Worm (Caenorhabditis elegans) whole organism, L3 larva: ENCODE measurements around the gene atf-4.

ENCODE experiments used
- ama-1 ChIP-seq: fragments of 150-350 bp; optimal IDR thresholded peaks from 2 replicates; lab custom pipeline; 2018
- fkh-10 ChIP-seq: sonication (generic microtip); optimal IDR thresholded peaks from 2 replicates; lab custom pipeline; 2017; ENCODE audit warnings: missing biosample characterization, missing genetic modification reagents, missing genetic modification characterization
- fos-1 ChIP-seq: fragments of 150-350 bp; optimal IDR thresholded peaks from 2 replicates; lab custom pipeline; 2014; ENCODE audit warnings: missing biosample characterization, missing genetic modification characterization
- nhr-11 ChIP-seq: fragments of 150-350 bp; optimal IDR thresholded peaks from 2 replicates; lab custom pipeline; 2014; ENCODE audit warnings: missing biosample characterization, missing genetic modification characterization
- sea-2 ChIP-seq: fragments of 150-350 bp; sonication (generic microtip); optimal IDR thresholded peaks from 4 replicates; lab custom pipeline; 2014; ENCODE audit warnings: missing biosample characterization, missing genetic modification reagents, missing genetic modification characterization
- snpc-4 ChIP-seq: fragments of 150-350 bp; optimal IDR thresholded peaks from 2 replicates; lab custom pipeline; 2014; ENCODE audit warnings: missing biosample characterization, missing genetic modification characterization
- unc-39 ChIP-seq: sonication (generic microtip); optimal IDR thresholded peaks from 4 replicates; lab custom pipeline; 2017; ENCODE audit warnings: missing biosample characterization, missing genetic modification characterization

- no peak for TF ChIP-seq fos-1
- no peak for TF ChIP-seq sea-2 (GFP tag; lab: Kevin White, UChicago)
- no peak for TF ChIP-seq snpc-4 (tag; lab: Kevin White, UChicago)
- TF ChIP-seq nhr-11 (tag; lab: Kevin White, UChicago) = no peak
- TF ChIP-seq unc-39 (tag; lab: Kevin White, UChicago) = no peak
- no peak for TF ChIP-seq fkh-10
- no peak for TF ChIP-seq ama-1 (lab: Kevin White, UChicago)
These were observed 23.1 kb downstream of the atf-4 start for ce11 chrX:14787557-14787932.
